Worm (Caenorhabditis elegans) whole organism, L1 larva: ENCODE results near the gene epi-1.

ENCODE experiments used
- C04F5.9 ChIP-seq: sonication (generic microtip); optimal IDR thresholded peaks from 2 replicates; lab custom pipeline; 2016; ENCODE audit warnings: missing genetic modification characterization, missing compliant biosample characterization
- C16A3.4 ChIP-seq: fragments of 150-350 bp; optimal IDR thresholded peaks from 2 replicates; lab custom pipeline; 2014; ENCODE audit warnings: missing biosample characterization, missing genetic modification characterization
- C34B4.2 ChIP-seq: sonication (generic microtip); optimal IDR thresholded peaks from 2 replicates; lab custom pipeline; 2017; ENCODE audit warnings: mild to moderate bottlenecking, missing genetic modification characterization, missing compliant biosample characterization
- F16B12.6 ChIP-seq: fragments of 150-350 bp; optimal IDR thresholded peaks from 2 replicates; lab custom pipeline; 2014; ENCODE audit warnings: missing biosample characterization, missing genetic modification characterization
- Y116A8C.19 ChIP-seq: sonication (generic microtip); optimal IDR thresholded peaks from 2 replicates; lab custom pipeline; 2016; ENCODE audit warnings: missing compliant biosample characterization, missing genetic modification characterization, borderline replicate concordance
- aha-1 ChIP-seq: fragments of 150-350 bp; optimal IDR thresholded peaks from 2 replicates; lab custom pipeline; 2014; ENCODE audit warnings: missing biosample characterization, missing genetic modification characterization
- blmp-1 ChIP-seq: fragments of 150-350 bp; optimal IDR thresholded peaks from 2 replicates; lab custom pipeline; 2014; ENCODE audit warnings: missing biosample characterization, missing genetic modification characterization
- ceh-8 ChIP-seq: fragments of 200-800 bp; sonication (Bioruptor generic); optimal IDR thresholded peaks from 2 replicates; lab custom pipeline; 2018; ENCODE audit warnings: mild to moderate bottlenecking, missing genetic modification characterization, moderate library complexity, missing compliant biosample characterization
- ceh-88 ChIP-seq: fragments of 200-800 bp; sonication (Bioruptor generic); IDR thresholded peaks from 2 replicates; pipeline ENCODE4 v1.3.6; 2022; ENCODE audit warnings: missing genetic modification characterization, missing compliant biosample characterization
- ceh-90 ChIP-seq: sonication (generic microtip); optimal IDR thresholded peaks from 2 replicates; lab custom pipeline; 2016; ENCODE audit warnings: missing genetic modification characterization, missing compliant biosample characterization
- dsc-1 ChIP-seq: sonication (generic microtip); optimal IDR thresholded peaks from 2 replicates; lab custom pipeline; 2016; ENCODE audit warnings: mild to moderate bottlenecking, missing genetic modification characterization, missing compliant biosample characterization
- efl-1 ChIP-seq, 4 experiments: fragments of 150-350 bp; optimal IDR thresholded peaks in 3 of 4; peaks in 1 of 4; 1 replicate in 1 of 4; 2 replicates in 3 of 4; lab custom pipeline; 2014; ENCODE audit warnings: missing biosample characterization in 2 of 4, missing genetic modification characterization in 2 of 4, missing genetic modification reagents in 2 of 4
- efl-3 ChIP-seq: fragments of 200-800 bp; sonication (Bioruptor generic); optimal IDR thresholded peaks from 2 replicates; lab custom pipeline; 2018; ENCODE audit warnings: mild to moderate bottlenecking, missing genetic modification characterization, missing compliant biosample characterization
- egl-13 ChIP-seq: sonication (generic microtip); optimal IDR thresholded peaks from 2 replicates; lab custom pipeline; 2016; ENCODE audit warnings: missing genotype, missing genetic modification reagents, missing genetic modification characterization, missing compliant biosample characterization
- elt-2 ChIP-seq: sonication (generic microtip); optimal IDR thresholded peaks from 2 replicates; lab custom pipeline; 2016; ENCODE audit warnings: missing genetic modification characterization, mild to moderate bottlenecking, inconsistent platforms, missing compliant biosample characterization, missing genetic modification reagents
- fkh-10 ChIP-seq: sonication (generic microtip); optimal IDR thresholded peaks from 2 replicates; lab custom pipeline; 2017; ENCODE audit warnings: missing biosample characterization, missing genetic modification reagents, missing genetic modification characterization
- fos-1 ChIP-seq: fragments of 150-350 bp; optimal IDR thresholded peaks from 2 replicates; lab custom pipeline; 2014; ENCODE audit warnings: missing biosample characterization, missing genetic modification characterization
- hlh-17 ChIP-seq: fragments of 200-800 bp; sonication (Bioruptor generic); optimal IDR thresholded peaks from 2 replicates; lab custom pipeline; 2018; ENCODE audit warnings: missing genetic modification characterization, mild to moderate bottlenecking, missing compliant biosample characterization, moderate library complexity, borderline replicate concordance
- hlh-4 ChIP-seq: sonication (generic microtip); optimal IDR thresholded peaks from 2 replicates; lab custom pipeline; 2016; ENCODE audit warnings: mild to moderate bottlenecking, missing genetic modification characterization, missing compliant biosample characterization
- hpl-2 ChIP-seq: fragments of 150-350 bp; optimal IDR thresholded peaks from 2 replicates; lab custom pipeline; 2014; ENCODE audit warnings: missing biosample characterization, missing genetic modification reagents, missing genetic modification characterization
- isw-1 ChIP-seq: fragments of 200-800 bp; sonication (Bioruptor generic); IDR thresholded peaks from 2 replicates; pipeline ENCODE4 v1.3.6; 2022; ENCODE audit warnings: missing genetic modification characterization, missing compliant biosample characterization
- lin-14 ChIP-seq: fragments of 200-800 bp; sonication (Bioruptor generic); optimal IDR thresholded peaks from 2 replicates; lab custom pipeline; 2018; ENCODE audit warnings: mild to moderate bottlenecking, missing genetic modification characterization, moderate library complexity, missing compliant biosample characterization
- lin-15B ChIP-seq: fragments of 150-350 bp; sonication (generic microtip); optimal IDR thresholded peaks from 3 replicates; lab custom pipeline; 2014; ENCODE audit warnings: missing biosample characterization, missing genetic modification characterization
- lin-35 ChIP-seq, 2 experiments: fragments of 150-350 bp; optimal IDR thresholded peaks; 2 replicates each; lab custom pipeline; 2014; ENCODE audit warnings: missing biosample characterization in 2 of 2, missing genetic modification characterization in 2 of 2, missing genetic modification reagents in 2 of 2
- lin-39 ChIP-seq: fragments of 150-350 bp; optimal IDR thresholded peaks from 2 replicates; lab custom pipeline; 2014; ENCODE audit warnings: missing biosample characterization, missing genetic modification reagents, missing genetic modification characterization
- lir-3 ChIP-seq: sonication (generic microtip); optimal IDR thresholded peaks from 2 replicates; lab custom pipeline; 2016; ENCODE audit warnings: mild to moderate bottlenecking, missing genetic modification characterization, moderate library complexity, missing compliant biosample characterization; ENCODE audit not compliant: poor library complexity
- lsy-2 ChIP-seq, 2 experiments: fragments of 150-350 bp; optimal IDR thresholded peaks; 2 replicates each; lab custom pipeline; 2014; ENCODE audit warnings: missing biosample characterization in 2 of 2, missing genetic modification characterization in 2 of 2
- mep-1 ChIP-seq: fragments of 150-350 bp; optimal IDR thresholded peaks from 2 replicates; lab custom pipeline; 2014; ENCODE audit warnings: missing biosample characterization, missing genetic modification characterization
- nhr-12 ChIP-seq: sonication (generic microtip); optimal IDR thresholded peaks from 2 replicates; lab custom pipeline; 2017; ENCODE audit warnings: missing biosample characterization, missing genetic modification characterization
- nhr-19 ChIP-seq: fragments of 200-800 bp; sonication (Bioruptor generic); conservative IDR thresholded peaks from 2 replicates; pipeline ENCODE4 v1.3.6; 2022; ENCODE audit warnings: missing genetic modification characterization, missing compliant biosample characterization
- nhr-47 ChIP-seq: sonication (generic microtip); optimal IDR thresholded peaks from 2 replicates; lab custom pipeline; 2016; ENCODE audit warnings: mild to moderate bottlenecking, missing genetic modification characterization, moderate library complexity, missing compliant biosample characterization
- nhr-71 ChIP-seq: sonication (generic microtip); optimal IDR thresholded peaks from 2 replicates; lab custom pipeline; 2016; ENCODE audit warnings: mild to moderate bottlenecking, missing genetic modification characterization, moderate library complexity, missing compliant biosample characterization
- nhr-76 ChIP-seq: sonication (generic microtip); optimal IDR thresholded peaks from 2 replicates; lab custom pipeline; 2017; ENCODE audit warnings: missing biosample characterization, missing genetic modification characterization
- nhr-84 ChIP-seq: sonication (generic microtip); optimal IDR thresholded peaks from 2 replicates; lab custom pipeline; 2017; ENCODE audit warnings: missing biosample characterization, missing genetic modification characterization
- nhr-85 ChIP-seq: sonication (generic microtip); peaks from one replicate; lab custom pipeline; 2016; ENCODE audit warnings: missing genetic modification characterization, inconsistent platforms, missing compliant biosample characterization
- nhr-90 ChIP-seq: sonication (generic microtip); optimal IDR thresholded peaks from 2 replicates; lab custom pipeline; 2016; ENCODE audit warnings: mild to moderate bottlenecking, missing genetic modification characterization, missing compliant biosample characterization; ENCODE audit not compliant: poor library complexity
- pag-3 ChIP-seq: sonication (generic microtip); optimal IDR thresholded peaks from 2 replicates; lab custom pipeline; 2017; ENCODE audit warnings: missing genetic modification characterization, mild to moderate bottlenecking, missing compliant biosample characterization, antibody characterized with exemption, borderline replicate concordance; ENCODE audit not compliant: insufficient read depth
- pax-3 ChIP-seq: fragments of 200-800 bp; sonication (Bioruptor generic); optimal IDR thresholded peaks from 2 replicates; lab custom pipeline; 2018; ENCODE audit warnings: mild to moderate bottlenecking, missing genetic modification characterization, moderate library complexity, missing compliant biosample characterization
- pqm-1 ChIP-seq: sonication (generic microtip); optimal IDR thresholded peaks from 3 replicates; lab custom pipeline; 2017; ENCODE audit warnings: missing biosample characterization, missing genetic modification characterization
- snpc-4 ChIP-seq: fragments of 150-350 bp; optimal IDR thresholded peaks from 2 replicates; lab custom pipeline; 2014; ENCODE audit warnings: missing biosample characterization, missing genetic modification characterization
- sup-37 ChIP-seq: fragments of 200-800 bp; sonication (Bioruptor generic); optimal IDR thresholded peaks from 2 replicates; lab custom pipeline; 2018; ENCODE audit warnings: mild to moderate bottlenecking, missing genetic modification characterization, missing compliant biosample characterization
- tlp-1 ChIP-seq: fragments of 150-350 bp; optimal IDR thresholded peaks from 2 replicates; lab custom pipeline; 2014; ENCODE audit warnings: missing biosample characterization, missing genetic modification characterization
- unc-30 ChIP-seq: sonication (generic microtip); optimal IDR thresholded peaks from 2 replicates; lab custom pipeline; 2017; ENCODE audit warnings: missing biosample characterization, missing genetic modification characterization
- unc-62 ChIP-seq: fragments of 150-350 bp; optimal IDR thresholded peaks from 2 replicates; lab custom pipeline; 2014; ENCODE audit warnings: missing biosample characterization, missing genetic modification reagents, missing genetic modification characterization
- unc-86 ChIP-seq: sonication (generic microtip); optimal IDR thresholded peaks from 2 replicates; lab custom pipeline; 2016; ENCODE audit warnings: missing genetic modification characterization, missing compliant biosample characterization
- vab-15 ChIP-seq: sonication (generic microtip); optimal IDR thresholded peaks from 2 replicates; lab custom pipeline; 2017; ENCODE audit warnings: missing genotype, mild to moderate bottlenecking, missing genetic modification characterization, missing compliant biosample characterization
- xbp-1 ChIP-seq: sonication (generic microtip); optimal IDR thresholded peaks from 2 replicates; lab custom pipeline; 2016; ENCODE audit warnings: missing genetic modification characterization, missing compliant biosample characterization
- zag-1 ChIP-seq: fragments of 150-350 bp; optimal IDR thresholded peaks from 2 replicates; lab custom pipeline; 2014; ENCODE audit warnings: missing biosample characterization, missing genetic modification characterization
- zip-4 ChIP-seq: fragments of 200-800 bp; sonication (Bioruptor generic); optimal IDR thresholded peaks from 2 replicates; lab custom pipeline; 2018; ENCODE audit warnings: mild to moderate bottlenecking, missing genetic modification characterization, moderate library complexity, missing compliant biosample characterization
- ztf-4 ChIP-seq: fragments of 150-350 bp; optimal IDR thresholded peaks from 2 replicates; lab custom pipeline; 2014; ENCODE audit warnings: missing biosample characterization, missing genetic modification characterization

epi-1 gene

ce11 chrIV:10697022-10697979 is 30.7 kb downstream of the epi-1 start, which contains the start of gene allo-1 (continued):
- TF ChIP-seq nhr-76 (tag; lab: Kevin White, UChicago) (no peak), nhr-85 (tag; lab: Kevin White, UChicago) (peak; percentile 94), Y116A8C.19 (tag; lab: Kevin White, UChicago) (no peak), nhr-19 (GFP tag; lab: Robert Waterston, UW) (peak; percentile 70), ceh-90 (tag; lab: Kevin White, UChicago) (no peak), hlh-17 (GFP tag; lab: Kevin White, UChicago) (no peak), pqm-1 (tag; lab: Kevin White, UChicago) (no peak), nhr-47 (tag; lab: Kevin White, UChicago) (peak; percentile 53), unc-86 (tag; lab: Kevin White, UChicago) (peak; percentile 23), C34B4.2 (tag; lab: Kevin White, UChicago) (no peak), isw-1 (GFP tag; lab: Robert Waterston, UW) (peak; percentile 7; the same call in 1 of the 2 replicates), aha-1 (tag; lab: Kevin White, UChicago) (no peak), pax-3 (tag; lab: Kevin White, UChicago) (peak; percentile 29), egl-13 (tag; lab: Kevin White, UChicago) (no peak), nhr-12 (tag; lab: Kevin White, UChicago) (no peak), ztf-4 (tag; lab: Kevin White, UChicago) (no peak), pag-3 (tag; lab: Kevin White, UChicago) (peak; percentile 48), nhr-90 (tag; lab: Kevin White, UChicago) (peak; percentile 30), lin-35 (GFP tag; optimal IDR thresholded peaks at IDR 0.05; lab: Kevin White, UChicago) (peak; percentile 79 to 90), sup-37 (GFP tag; lab: Kevin White, UChicago) (no peak), xbp-1 (tag; lab: Kevin White, UChicago) (peak; percentile 46), F16B12.6 (tag; lab: Kevin White, UChicago) (no peak), vab-15 (no peak), efl-1 (optimal IDR thresholded peaks at IDR 0.05; lab: Kevin White, UChicago) (peak; percentile 65 to 90), efl-1 (GFP tag; optimal IDR thresholded peaks at IDR 0.05 in 1 of 2; lab: Kevin White, UChicago) (peak; percentile 90 to 99), lin-39 (tag; lab: Kevin White, UChicago) (no peak), fkh-10 (GFP tag; lab: Kevin White, UChicago) (no peak), tlp-1 (tag; lab: Kevin White, UChicago) (no peak), unc-62 (no peak), C04F5.9 (tag; lab: Kevin White, UChicago) (no peak), lir-3 (peak; percentile 40), ceh-8 (no peak), hlh-4 (no peak), elt-2 (tag; lab: Kevin White, UChicago) (peak; percentile 32), zip-4 (peak; percentile 2), fos-1 (tag; lab: Kevin White, UChicago) (peak; percentile 84), blmp-1 (tag; lab: Kevin White, UChicago) (no peak), dsc-1 (no peak), nhr-84 (no peak), efl-3 (GFP tag; lab: Kevin White, UChicago) (no peak), ceh-88 (GFP tag; lab: Robert Waterston, UW) (no peak), lsy-2 (tag; optimal IDR thresholded peaks at IDR 0.05; lab: Kevin White, UChicago) (peak; percentile 66 to 86), hpl-2 (peak; percentile 52), nhr-71 (tag; lab: Kevin White, UChicago) (peak; percentile 87), mep-1 (peak; percentile 67), unc-30 (tag; lab: Kevin White, UChicago) (no peak), C16A3.4 (tag; lab: Kevin White, UChicago) (peak; percentile 72), zag-1 (tag; lab: Kevin White, UChicago) (no peak), snpc-4 (tag; lab: Kevin White, UChicago) (peak; percentile 66), lin-15B (tag; lab: Kevin White, UChicago) (no peak), lin-14 (GFP tag; lab: Kevin White, UChicago) (peak; percentile 97)
